Fruit fly (Drosophila melanogaster) whole organism, larva: ENCODE measurements around the gene Srg1.

Experiments
- noc ChIP-seq: fragments of 200-800 bp; sonication (Bioruptor generic); optimal IDR thresholded peaks from 3 replicates; lab custom pipeline; 2019; ENCODE audit warnings: missing biosample characterization, mild to moderate bottlenecking, missing genetic modification characterization, moderate library complexity

The Srg1 gene

dm6 chr3R:24845148-24845547 is 19.4 kb downstream of the Srg1 start:
- peak; percentile 56 for TF ChIP-seq noc (tag; lab: Kevin White, UChicago)

dm6 chr3R:24841635-24842034 is 22.9 kb downstream of the Srg1 start, which contains the start of gene Esp:
Gene Esp (plus strand): TSS chr3R:24841935.
- no peak for TF ChIP-seq noc (tag; lab: Kevin White, UChicago)

dm6 chr3R:24841063-24841462 is 23.5 kb downstream of the Srg1 start, which contains the start of gene CG33658:
Gene CG33658 (minus strand): TSS chr3R:24841163.
- TF ChIP-seq noc (tag; lab: Kevin White, UChicago) = no peak

dm6 chr3R:24833652-24834051 is 30.9 kb downstream of the Srg1 start, which contains the start of gene sosie:
Gene sosie (plus strand): TSS chr3R:24833952.
- TF ChIP-seq noc (tag; lab: Kevin White, UChicago) = no peak

dm6 chr3R:24829887-24830351 is 34.6 kb downstream of the Srg1 start, which contains the start of the genes Kaz and CG43273:
Gene Kaz (minus strand): TSS chr3R:24829959.
Gene CG43273 (plus strand): TSS chr3R:24830301.
- TF ChIP-seq noc (tag; lab: Kevin White, UChicago) = no peak

dm6 chr3R:24828234-24828633 is 36.3 kb downstream of the Srg1 start, which contains the start of gene RabX4:
Gene RabX4 (minus strand): TSS chr3R:24828409.
- no peak for TF ChIP-seq noc (tag; lab: Kevin White, UChicago)

- no peak for TF ChIP-seq noc (tag; lab: Kevin White, UChicago)
Observed at dm6 chr3R:24825548-24825947, 39.0 kb downstream of the Srg1 start, which contains the start of gene niki. Gene niki (minus strand): TSS chr3R:24825648.

dm6 chr3R:24823061-24823460 is 41.5 kb downstream of the Srg1 start:
- no peak for TF ChIP-seq noc (tag; lab: Kevin White, UChicago)

- no peak for TF ChIP-seq noc (tag; lab: Kevin White, UChicago)
Observed at dm6 chr3R:24816993-24817854, 47.3 kb downstream of the Srg1 start, which contains the start of the genes CG5808 and Saf-B. Gene CG5808 (minus strand): TSS chr3R:24817007. Gene Saf-B (plus strand): TSS chr3R:24817464.
